Worm (Caenorhabditis elegans): ENCODE results near the gene Y56A3A.2.
A peak's percentile ranks its signal among the peaks of the same experiment; 100 is the strongest.

Y56A3A.2 gene

DNA sequence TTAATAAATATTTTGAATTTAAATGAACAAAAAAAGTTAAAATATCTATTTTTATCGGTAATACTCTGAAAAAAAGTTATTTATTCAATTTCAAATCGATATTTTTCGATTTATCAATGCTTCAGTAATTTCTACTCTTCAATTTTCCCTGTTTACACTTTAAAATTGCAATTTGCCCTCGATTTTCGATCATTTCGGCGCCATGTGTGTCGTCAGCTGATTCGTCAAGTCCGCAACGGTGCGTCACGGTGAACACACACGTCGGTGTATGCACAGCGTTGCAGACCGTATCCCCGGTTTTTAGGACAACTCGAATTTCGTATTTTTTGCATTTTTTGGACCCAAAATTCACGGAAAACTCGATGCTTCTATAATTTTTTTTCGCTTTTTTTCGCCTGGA lies 38.8 kb downstream of the Y56A3A.2 start, which contains the start of gene C18D11.3 (continued):
- TF ChIP-seq nhr-11 (tag; optimal IDR thresholded peaks at IDR 0.05) (no peak), ceh-31 (tag; optimal IDR thresholded peaks at IDR 0.05) (peak; percentile 52), fkh-10 (GFP tag; optimal IDR thresholded peaks at IDR 0.05) (no peak), hlh-30 (tag; optimal IDR thresholded peaks at IDR 0.05; ENCODE audit: insufficient read depth) (peak; percentile 95), unc-42 (tag; optimal IDR thresholded peaks at IDR 0.05) (peak; percentile 15), ceh-18 (tag; optimal IDR thresholded peaks at IDR 0.05) (peak; percentile 63), ceh-9 (tag; optimal IDR thresholded peaks at IDR 0.05) (no peak), ceh-34 (tag; optimal IDR thresholded peaks at IDR 0.05) (no peak), ceh-14 (tag; optimal IDR thresholded peaks at IDR 0.05) (no peak), zip-5 (tag; optimal IDR thresholded peaks at IDR 0.05) (no peak), eyg-1 (tag; optimal IDR thresholded peaks at IDR 0.05) (no peak), pros-1 (tag; optimal IDR thresholded peaks at IDR 0.05) (no peak), dve-1 (tag; optimal IDR thresholded peaks at IDR 0.05) (no peak), pha-4 (tag; optimal IDR thresholded peaks at IDR 0.05) (no peak), pag-3 (tag; optimal IDR thresholded peaks at IDR 0.05; ENCODE audit: borderline replicate concordance) (no peak)

DNA sequence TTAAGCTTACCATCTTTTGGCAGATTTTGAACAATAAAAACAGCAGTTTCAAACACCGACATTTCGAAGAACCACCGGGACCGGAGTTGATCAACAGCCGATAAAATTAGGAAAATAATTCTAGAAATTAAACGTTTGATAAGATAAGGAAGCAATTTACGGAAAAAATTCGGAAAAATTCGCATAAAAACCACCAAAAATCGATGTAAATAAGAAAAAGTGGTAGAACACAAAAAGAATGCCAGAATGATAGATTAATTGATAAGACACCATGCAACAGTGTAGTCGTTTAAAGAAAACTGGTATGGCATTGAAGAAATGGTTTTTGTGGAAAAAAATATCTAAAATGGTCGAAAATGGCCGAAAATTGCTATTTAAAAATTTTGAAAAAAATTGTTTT lies 39.6 kb downstream of the Y56A3A.2 start, which contains the start of gene maa-1:
Gene maa-1 (minus strand): TSS at position 120 of the 400 bp plus-strand sequence.
- TF ChIP-seq ref-2 (tag; optimal IDR thresholded peaks at IDR 0.05), result no peak
- no peak for TF ChIP-seq ama-1 (optimal IDR thresholded peaks at IDR 0.05)
- no peak for TF ChIP-seq ceh-2 (tag; optimal IDR thresholded peaks at IDR 0.05)
- TF ChIP-seq lin-11 (tag; optimal IDR thresholded peaks at IDR 0.05), result no peak
- TF ChIP-seq rnt-1 (tag; optimal IDR thresholded peaks at IDR 0.05), result no peak
- TF ChIP-seq gmeb-2 (tag; optimal IDR thresholded peaks at IDR 0.05), result no peak
- no peak for TF ChIP-seq K09A11.1 (tag; optimal IDR thresholded peaks at IDR 0.05; ENCODE audit: insufficient read depth)
- no peak for TF ChIP-seq odd-2 (tag; optimal IDR thresholded peaks at IDR 0.05)
- TF ChIP-seq npax-4 (tag; optimal IDR thresholded peaks at IDR 0.05), result no peak

DNA sequence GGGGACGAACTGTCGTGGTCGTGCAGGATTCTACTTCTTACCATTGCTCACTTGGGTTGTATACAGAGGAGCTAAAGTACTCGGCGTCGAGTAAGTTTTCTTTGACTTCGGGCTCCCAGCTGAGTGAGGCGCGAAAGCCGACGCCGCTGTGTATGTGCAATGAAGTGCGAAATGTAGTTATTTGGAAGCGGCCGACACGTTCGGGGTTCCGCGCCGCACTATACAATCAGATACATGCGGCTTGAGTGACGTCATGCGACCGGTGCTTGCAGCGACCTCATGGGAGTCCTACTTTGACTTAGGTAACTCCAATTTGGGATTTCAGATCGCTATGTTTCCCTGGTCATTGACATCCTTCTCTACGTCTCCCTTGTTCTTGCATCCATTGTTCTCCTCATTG lies 44.2 kb downstream of the Y56A3A.2 start:
- no peak for TF ChIP-seq lin-11 (tag; optimal IDR thresholded peaks at IDR 0.05)
- no peak for TF ChIP-seq ceh-30 (tag; optimal IDR thresholded peaks at IDR 0.05)
- TF ChIP-seq ceh-19 (GFP tag; optimal IDR thresholded peaks at IDR 0.05), result no peak
- no peak for TF ChIP-seq hlh-30 (tag; optimal IDR thresholded peaks at IDR 0.05; ENCODE audit: insufficient read depth)
- TF ChIP-seq tbx-7 (tag; optimal IDR thresholded peaks at IDR 0.05), result no peak
- TF ChIP-seq Y22D7AL.16 (tag; optimal IDR thresholded peaks at IDR 0.05), result no peak
- TF ChIP-seq che-1 (tag; optimal IDR thresholded peaks at IDR 0.05), result no peak
- TF ChIP-seq unc-55 (GFP tag; optimal IDR thresholded peaks at IDR 0.05), result no peak
- no peak for TF ChIP-seq ama-1 (optimal IDR thresholded peaks at IDR 0.05)
- no peak for TF ChIP-seq nfya-1 (tag; optimal IDR thresholded peaks at IDR 0.05)
- TF ChIP-seq nhr-232 (tag; optimal IDR thresholded peaks at IDR 0.05), result no peak
- TF ChIP-seq rnt-1 (tag; optimal IDR thresholded peaks at IDR 0.05), result no peak
- TF ChIP-seq eyg-1 (tag; optimal IDR thresholded peaks at IDR 0.05), result no peak
- no peak for TF ChIP-seq hlh-15 (tag; optimal IDR thresholded peaks at IDR 0.05)
- TF ChIP-seq ahr-1 (tag; optimal IDR thresholded peaks at IDR 0.05), result no peak
- TF ChIP-seq K09A11.1 (tag; optimal IDR thresholded peaks at IDR 0.05; ENCODE audit: insufficient read depth), result no peak
- no peak for TF ChIP-seq dve-1 (tag; optimal IDR thresholded peaks at IDR 0.05)
- no peak for TF ChIP-seq ztf-16 (tag; optimal IDR thresholded peaks at IDR 0.05)
- no peak for TF ChIP-seq pros-1 (tag; optimal IDR thresholded peaks at IDR 0.05)
- TF ChIP-seq T23F11.4 (GFP tag; optimal IDR thresholded peaks at IDR 0.05), result no peak

DNA sequence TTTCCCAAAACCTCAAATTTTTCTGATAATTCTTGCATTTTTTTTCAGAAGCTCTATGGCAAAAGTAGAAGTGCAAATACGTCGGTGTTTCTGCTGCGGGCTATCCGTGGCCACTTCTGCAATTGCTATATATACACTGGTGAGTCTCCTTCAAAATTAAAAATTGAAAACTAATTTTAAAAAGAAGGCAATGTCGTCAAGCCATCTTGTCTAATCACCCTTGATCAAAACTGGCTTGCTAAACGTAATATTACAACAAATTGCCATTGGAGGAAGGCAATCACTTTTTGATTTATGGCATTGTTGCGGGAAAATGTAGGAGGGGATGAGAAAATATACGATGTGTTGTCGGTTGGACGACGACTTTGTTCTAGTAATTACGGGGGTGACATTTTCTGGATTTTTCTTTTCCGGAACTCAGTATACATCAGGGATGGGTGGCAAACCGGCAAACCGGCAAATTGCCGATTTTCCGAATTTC lies 45.5 kb downstream of the Y56A3A.2 start, which contains the start of gene C18D11.1:
Gene C18D11.1 (plus strand): TSS at position 51 of the 481 bp plus-strand sequence.
- TF ChIP-seq fkh-6 (tag; optimal IDR thresholded peaks at IDR 0.05) (no peak), nfya-1 (tag; optimal IDR thresholded peaks at IDR 0.05) (no peak), ama-1 (optimal IDR thresholded peaks at IDR 0.05) (no peak), unc-3 (GFP tag; conservative IDR thresholded peaks at IDR 0.05) (no peak), unc-3 (tag; optimal IDR thresholded peaks at IDR 0.05) (no peak), nhr-11 (tag; optimal IDR thresholded peaks at IDR 0.05) (no peak), ceh-6 (GFP tag; optimal IDR thresholded peaks at IDR 0.05) (no peak), pha-4 (tag; optimal IDR thresholded peaks at IDR 0.05) (no peak), npax-4 (tag; optimal IDR thresholded peaks at IDR 0.05) (no peak), lim-6 (tag; optimal IDR thresholded peaks at IDR 0.05) (no peak), ceh-48 (tag; optimal IDR thresholded peaks at IDR 0.05) (no peak), sox-2 (GFP tag; IDR thresholded peaks at IDR 0.05) (no peak), ceh-18 (tag; optimal IDR thresholded peaks at IDR 0.05) (no peak), pros-1 (tag; optimal IDR thresholded peaks at IDR 0.05) (no peak)

All from whole organism, late embryonic.